Fruit fly (Drosophila melanogaster) whole organism, embryonic: ENCODE measurements around the gene MED28.
A peak's percentile ranks its signal among the peaks of the same experiment; 100 is the strongest.

Experiments used
- Adf1 ChIP-seq: fragments of 200-800 bp; sonication (Bioruptor generic); IDR thresholded peaks from 2 replicates; pipeline ENCODE4 v1.3.6; 2022; ENCODE audit warnings: missing biosample characterization, missing genetic modification characterization
- Aef1 ChIP-seq: fragments of 200-800 bp; sonication (Bioruptor generic); IDR thresholded peaks from 3 replicates; pipeline ENCODE4 v1.3.6; 2022; ENCODE audit warnings: missing biosample characterization, missing genetic modification characterization
- Bdp1 ChIP-seq: fragments of 200-800 bp; sonication (Bioruptor generic); optimal IDR thresholded peaks from 3 replicates; lab custom pipeline; 2016; ENCODE audit warnings: missing biosample characterization, missing genetic modification characterization
- Bgb ChIP-seq: fragments of 200-800 bp; sonication (Bioruptor generic); IDR thresholded peaks from 2 replicates; pipeline ENCODE4 v1.3.6; 2022; ENCODE audit warnings: missing biosample characterization, missing genetic modification characterization; ENCODE audit not compliant: partially characterized antibody
- C15 ChIP-seq: fragments of 200-800 bp; sonication (Bioruptor generic); IDR thresholded peaks from 3 replicates; pipeline ENCODE4 v1.3.6; 2022; ENCODE audit warnings: missing biosample characterization, missing genetic modification characterization
- CG10462 ChIP-seq: fragments of 200-800 bp; sonication (Bioruptor generic); optimal IDR thresholded peaks from 2 replicates; lab custom pipeline; 2016; ENCODE audit warnings: missing biosample characterization, missing genetic modification characterization
- CG10543 ChIP-seq: fragments of 200-800 bp; sonication (Bioruptor generic); optimal IDR thresholded peaks from 3 replicates; lab custom pipeline; 2017; ENCODE audit warnings: missing biosample characterization, mild to moderate bottlenecking, missing genetic modification characterization, moderate library complexity
- CG11398 ChIP-seq: fragments of 200-800 bp; sonication (Bioruptor generic); optimal IDR thresholded peaks from 2 replicates; lab custom pipeline; 2016; ENCODE audit warnings: missing biosample characterization, missing genetic modification characterization
- CG12659 ChIP-seq: fragments of 200-800 bp; sonication (Bioruptor generic); optimal IDR thresholded peaks from 3 replicates; lab custom pipeline; 2017; ENCODE audit warnings: mild to moderate bottlenecking, missing biosample characterization, missing genetic modification reagents, missing genetic modification characterization
- CG12942 ChIP-seq: fragments of 200-800 bp; sonication (Bioruptor generic); optimal IDR thresholded peaks from 3 replicates; lab custom pipeline; 2016; ENCODE audit warnings: missing biosample characterization, missing genetic modification characterization
- CG14014 ChIP-seq: fragments of 200-800 bp; sonication (Bioruptor generic); IDR thresholded peaks from 2 replicates; pipeline ENCODE4 v1.3.6; 2022; ENCODE audit warnings: missing biosample characterization, missing genetic modification characterization
- CG17359 ChIP-seq: fragments of 200-800 bp; sonication (Bioruptor generic); optimal IDR thresholded peaks from 3 replicates; lab custom pipeline; 2018; ENCODE audit warnings: missing biosample characterization, mild to moderate bottlenecking, missing genetic modification characterization, moderate library complexity
- CG18619 ChIP-seq: fragments of 200-800 bp; sonication (Bioruptor generic); optimal IDR thresholded peaks from 3 replicates; lab custom pipeline; 2017; ENCODE audit warnings: missing biosample characterization, mild to moderate bottlenecking, missing genetic modification characterization
- CG30431 ChIP-seq: fragments of 200-800 bp; sonication (Bioruptor generic); optimal IDR thresholded peaks from 2 replicates; lab custom pipeline; 2017; ENCODE audit warnings: missing biosample characterization, missing genetic modification characterization
- CG34376 ChIP-seq: fragments of 200-800 bp; sonication (Bioruptor generic); optimal IDR thresholded peaks from 2 replicates; lab custom pipeline; 2018; ENCODE audit warnings: missing biosample characterization, mild to moderate bottlenecking, missing genetic modification characterization
- CG42726 ChIP-seq: fragments of 200-800 bp; sonication (Bioruptor generic); IDR thresholded peaks from 2 replicates; pipeline ENCODE4 v1.3.6; 2022; ENCODE audit warnings: missing biosample characterization, missing genetic modification characterization; ENCODE audit not compliant: partially characterized antibody
- CG6254 ChIP-seq: fragments of 200-800 bp; sonication (Bioruptor generic); optimal IDR thresholded peaks from 3 replicates; lab custom pipeline; 2017; ENCODE audit warnings: mild to moderate bottlenecking, missing biosample characterization, missing genetic modification reagents, missing genetic modification characterization
- CG7271 ChIP-seq: fragments of 200-800 bp; sonication (Bioruptor generic); optimal IDR thresholded peaks from 2 replicates; lab custom pipeline; 2018; ENCODE audit warnings: missing biosample characterization, mild to moderate bottlenecking, missing genetic modification characterization, moderate library complexity
- CG7928 ChIP-seq: fragments of 200-800 bp; sonication (Bioruptor generic); optimal IDR thresholded peaks from 2 replicates; lab custom pipeline; 2017; ENCODE audit warnings: missing biosample characterization, mild to moderate bottlenecking, missing genetic modification characterization
- D ChIP-seq, 2 experiments: fragments of 200-800 bp in 1 of 2; fragments of >200 bp in 1 of 2; sonication (Bioruptor generic) in 1 of 2; optimal IDR thresholded peaks; 2 replicates in 1 of 2; 3 replicates in 1 of 2; lab custom pipeline; 2017; ENCODE audit warnings: mild to moderate bottlenecking in 1 of 2, missing biosample characterization in 1 of 2, missing genetic modification characterization in 1 of 2, missing genetic modification reagents in 1 of 2
- D19A ChIP-seq: fragments of 200-800 bp; optimal IDR thresholded peaks from 3 replicates; lab custom pipeline; 2019; ENCODE audit warnings: missing biosample characterization, mild to moderate bottlenecking, missing genetic modification characterization, moderate library complexity
- Dbx ChIP-seq: fragments of 200-800 bp; sonication (Bioruptor generic); IDR thresholded peaks from 3 replicates; pipeline ENCODE4 v1.3.6; 2022; ENCODE audit warnings: missing biosample characterization, missing genetic modification characterization
- E2f1 ChIP-seq: fragments of 200-800 bp; sonication (Bioruptor generic); IDR thresholded peaks from 2 replicates; pipeline ENCODE4 v1.3.6; 2022; ENCODE audit warnings: missing biosample characterization, missing genetic modification characterization
- Gug ChIP-seq: fragments of 200-800 bp; sonication (Bioruptor generic); IDR thresholded peaks from 4 replicates; pipeline ENCODE4 v1.3.6; 2022; ENCODE audit warnings: missing biosample characterization, missing genetic modification characterization
- HHEX ChIP-seq: fragments of 200-800 bp; sonication (Bioruptor generic); optimal IDR thresholded peaks from 3 replicates; lab custom pipeline; 2017; ENCODE audit warnings: missing biosample characterization, mild to moderate bottlenecking, missing genetic modification characterization, missing genetic modification reagents
- HLH3B ChIP-seq: fragments of 200-800 bp; sonication (Bioruptor generic); IDR thresholded peaks from 2 replicates; pipeline ENCODE4 v1.3.6; 2022; ENCODE audit warnings: missing biosample characterization, missing genetic modification characterization
- HmgZ ChIP-seq: fragments of 200-800 bp; sonication (Bioruptor generic); optimal IDR thresholded peaks from 2 replicates; lab custom pipeline; 2018; ENCODE audit warnings: missing biosample characterization, mild to moderate bottlenecking, missing genetic modification characterization
- Hr39 ChIP-seq: fragments of >200 bp; optimal IDR thresholded peaks from 2 replicates; lab custom pipeline; 2017
- PHDP ChIP-seq: fragments of 200-800 bp; sonication (Bioruptor generic); optimal IDR thresholded peaks from 3 replicates; lab custom pipeline; 2018; ENCODE audit warnings: missing biosample characterization, mild to moderate bottlenecking, missing genetic modification characterization, moderate library complexity
- Scr ChIP-seq: fragments of 200-800 bp; sonication (Bioruptor generic); IDR thresholded peaks from 2 replicates; pipeline ENCODE4 v1.3.6; 2022; ENCODE audit warnings: missing biosample characterization, missing genetic modification characterization; ENCODE audit not compliant: partially characterized antibody
- Xrp1 ChIP-seq: fragments of 200-800 bp; sonication (Bioruptor generic); IDR thresholded peaks from 2 replicates; pipeline ENCODE4 v1.3.6; 2022; ENCODE audit warnings: missing biosample characterization, missing genetic modification characterization
- dan ChIP-seq: fragments of 200-800 bp; sonication (Bioruptor generic); IDR thresholded peaks from 2 replicates; pipeline ENCODE4 v1.3.6; 2022; ENCODE audit warnings: missing biosample characterization, missing genetic modification characterization
- disco-r ChIP-seq: fragments of 200-800 bp; sonication (Bioruptor generic); optimal IDR thresholded peaks from 2 replicates; lab custom pipeline; 2016; ENCODE audit warnings: missing biosample characterization, missing genetic modification characterization
- eyg ChIP-seq: fragments of 200-800 bp; sonication (Bioruptor generic); optimal IDR thresholded peaks from 3 replicates; lab custom pipeline; 2016; ENCODE audit warnings: missing biosample characterization, missing genetic modification characterization
- hkb ChIP-seq, 2 experiments: fragments of 200-800 bp in 1 of 2; fragments of >200 bp in 1 of 2; sonication (Bioruptor generic) in 1 of 2; IDR thresholded peaks in 1 of 2; optimal IDR thresholded peaks in 1 of 2; 2 replicates each; pipeline versions ENCODE4 v1.3.6 to Lab custom; 2017 to 2022; ENCODE audit warnings: missing biosample characterization in 1 of 2, missing genetic modification characterization in 1 of 2
- hth ChIP-seq: fragments of >200 bp; optimal IDR thresholded peaks from 2 replicates; lab custom pipeline; 2017; ENCODE audit warnings: inconsistent platforms
- mam ChIP-seq: fragments of 200-800 bp; sonication (Bioruptor generic); optimal IDR thresholded peaks from 3 replicates; lab custom pipeline; 2016; ENCODE audit warnings: missing biosample characterization, missing genetic modification characterization
- nerfin-2 ChIP-seq: fragments of 200-800 bp; sonication (Bioruptor generic); IDR thresholded peaks from 2 replicates; pipeline ENCODE4 v1.3.6; 2022; ENCODE audit warnings: missing biosample characterization, missing genetic modification characterization; ENCODE audit not compliant: partially characterized antibody
- pan ChIP-seq, 4 experiments: fragments of >200 bp in 3 of 4; fragments of 200-800 bp in 1 of 4; sonication (Bioruptor generic) in 1 of 4; optimal IDR thresholded peaks in 3 of 4; IDR thresholded peaks in 1 of 4; 2 replicates each; pipeline versions ENCODE4 v1.3.6 to Lab custom; 2017 to 2022; ENCODE audit warnings: missing biosample characterization in 2 of 4, missing genetic modification characterization in 2 of 4, mixed read lengths in 1 of 4
- repo ChIP-seq: fragments of 200-800 bp; sonication (Bioruptor generic); optimal IDR thresholded peaks from 2 replicates; lab custom pipeline; 2016; ENCODE audit warnings: missing biosample characterization, missing genetic modification characterization
- run ChIP-seq: fragments of 200-800 bp; sonication (Bioruptor generic); optimal IDR thresholded peaks from 3 replicates; lab custom pipeline; 2018; ENCODE audit warnings: missing biosample characterization, mild to moderate bottlenecking, missing genetic modification characterization
- sim ChIP-seq: fragments of 200-800 bp; sonication (Bioruptor generic); IDR thresholded peaks from 2 replicates; pipeline ENCODE4 v1.3.6; 2022; ENCODE audit warnings: missing biosample characterization, missing genetic modification characterization
- slp2 ChIP-seq: fragments of 200-800 bp; sonication (Bioruptor generic); optimal IDR thresholded peaks from 2 replicates; lab custom pipeline; 2016; ENCODE audit warnings: missing biosample characterization, missing genetic modification characterization
- stwl ChIP-seq: fragments of 200-800 bp; sonication (Bioruptor generic); optimal IDR thresholded peaks from 3 replicates; lab custom pipeline; 2018; ENCODE audit warnings: missing biosample characterization, mild to moderate bottlenecking, missing genetic modification characterization, moderate library complexity
- twi ChIP-seq: fragments of 200-800 bp; optimal IDR thresholded peaks from 2 replicates; lab custom pipeline; 2019; ENCODE audit warnings: missing biosample characterization, mild to moderate bottlenecking, missing genetic modification characterization, moderate library complexity
- vnd ChIP-seq: fragments of 200-800 bp; sonication (Bioruptor generic); IDR thresholded peaks from 3 replicates; pipeline ENCODE4 v1.3.6; 2022; ENCODE audit warnings: missing biosample characterization, missing genetic modification characterization; ENCODE audit not compliant: partially characterized antibody
- yki ChIP-seq: fragments of >200 bp; optimal IDR thresholded peaks from 3 replicates; lab custom pipeline; 2018

MED28 gene

DNA sequence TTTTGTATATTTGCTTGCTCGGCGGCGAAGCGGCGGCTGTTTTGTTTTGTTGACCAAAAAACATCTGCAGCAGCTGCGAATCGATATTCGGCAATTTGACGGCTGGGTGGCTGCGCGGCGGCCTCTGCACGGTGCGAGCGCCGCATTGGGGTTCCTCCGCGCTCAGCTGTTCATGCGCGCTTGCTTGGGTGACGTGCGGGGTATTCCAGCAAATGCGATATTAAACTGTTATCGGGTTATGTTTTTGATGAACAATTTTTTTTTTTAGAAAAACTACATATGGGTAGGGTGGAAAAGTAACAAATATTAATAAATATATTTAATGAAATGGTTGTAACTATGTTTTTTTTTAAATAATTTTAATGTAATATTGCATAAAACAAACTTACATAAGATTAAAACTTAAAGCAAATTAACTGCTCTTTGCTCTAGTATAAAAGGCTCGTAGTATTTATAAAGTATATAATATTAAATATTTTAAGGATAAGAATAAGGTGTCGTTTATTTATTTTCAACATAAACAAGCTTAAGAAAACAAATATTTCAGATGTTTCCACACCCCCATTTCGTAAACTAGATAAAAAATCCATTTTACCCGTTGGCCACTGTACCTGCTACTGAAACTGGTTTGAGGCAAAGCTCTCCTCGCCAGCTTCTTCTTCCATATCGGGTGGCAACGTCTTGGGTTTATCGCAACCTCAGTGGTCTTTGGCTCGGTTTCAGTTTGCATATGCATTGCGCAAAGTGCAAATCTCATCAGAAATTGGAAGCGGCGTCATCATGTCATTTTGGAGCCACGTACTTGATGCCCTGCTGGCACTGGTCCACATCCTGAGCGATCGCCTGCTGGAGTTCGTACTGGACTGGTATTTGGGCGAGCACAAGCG lies 14.2 kb downstream of the MED28 start, which contains the start of the genes Gnpat and CG5112 (continued):
- TF ChIP-seq CG42726 (GFP tag; lab: Robert Waterston, UW): peak; percentile 55; the same call in 1 of the 2 replicates
- peak; percentile 59 for TF ChIP-seq E2f1 (GFP tag; lab: Robert Waterston, UW)
- no peak for TF ChIP-seq hkb (optimal IDR thresholded peaks at IDR 0.05; lab: Kevin White, UChicago)
- peak; percentile 11; the same call in 1 of the 2 replicates for TF ChIP-seq hkb (GFP tag; IDR thresholded peaks at IDR 0.05; lab: Robert Waterston, UW)
- TF ChIP-seq CG11398 (GFP tag; lab: Kevin White, UChicago): no peak
- no peak for TF ChIP-seq disco-r (GFP tag; lab: Kevin White, UChicago)
- TF ChIP-seq CG7928 (GFP tag; lab: Kevin White, UChicago): no peak
- TF ChIP-seq sim (GFP tag; lab: Robert Waterston, UW): peak; percentile 33; the same call in 1 of the 2 replicates
- peak; percentile 71 for TF ChIP-seq nerfin-2 (GFP tag; lab: Robert Waterston, UW)
- peak; percentile 61; the same call in 1 of the 2 replicates for TF ChIP-seq Xrp1 (GFP tag; lab: Robert Waterston, UW)
- peak; percentile 42 for TF ChIP-seq CG17359
- TF ChIP-seq CG12659: peak; percentile 66
- TF ChIP-seq vnd (GFP tag; lab: Robert Waterston, UW): peak; percentile 46
- peak; percentile 60 for TF ChIP-seq repo (GFP tag; lab: Kevin White, UChicago)
- TF ChIP-seq Scr (GFP tag; lab: Robert Waterston, UW): peak; percentile 63
- no peak for TF ChIP-seq Hr39
- peak; percentile 65 for TF ChIP-seq Aef1 (GFP tag; lab: Robert Waterston, UW)
- peak; percentile 46 for TF ChIP-seq D19A (tag; lab: Kevin White, UChicago)
- peak; percentile 31; the same call in 1 of the 4 replicates for TF ChIP-seq Gug
- peak; percentile 54 for TF ChIP-seq CG10543 (GFP tag; lab: Kevin White, UChicago)
- peak; percentile 80 for TF ChIP-seq stwl (tag; lab: Kevin White, UChicago)
- no peak for TF ChIP-seq hth (lab: Kevin White, UChicago)
- TF ChIP-seq yki (lab: Kevin White, UChicago): no peak
- peak; percentile 36 for TF ChIP-seq HHEX (GFP tag; lab: Kevin White, UChicago)
- peak; percentile 71 for TF ChIP-seq Bgb (GFP tag; lab: Robert Waterston, UW)
- no peak for TF ChIP-seq CG10462 (GFP tag; lab: Kevin White, UChicago)
- peak; percentile 56 for TF ChIP-seq CG12942 (GFP tag; lab: Kevin White, UChicago)
- TF ChIP-seq Adf1 (GFP tag; lab: Robert Waterston, UW): peak; percentile 66
- TF ChIP-seq eyg (GFP tag; lab: Kevin White, UChicago): peak; percentile 42
- TF ChIP-seq PHDP (tag; lab: Kevin White, UChicago): peak; percentile 58
- TF ChIP-seq twi (tag; lab: Kevin White, UChicago): peak; percentile 10
- no peak for TF ChIP-seq D (optimal IDR thresholded peaks at IDR 0.05; lab: Kevin White, UChicago)
- TF ChIP-seq D (GFP tag; optimal IDR thresholded peaks at IDR 0.05; lab: Kevin White, UChicago): peak; percentile 2
- peak; percentile 46 for TF ChIP-seq HmgZ (tag; lab: Kevin White, UChicago)
- peak; percentile 10 for TF ChIP-seq CG34376 (GFP tag; lab: Kevin White, UChicago)
- TF ChIP-seq slp2: peak; percentile 40
- TF ChIP-seq CG6254 (GFP tag; lab: Kevin White, UChicago): peak; percentile 25
- no peak for TF ChIP-seq Bdp1 (GFP tag; lab: Kevin White, UChicago)
- peak; percentile 70 for TF ChIP-seq HLH3B (GFP tag; lab: Robert Waterston, UW)
- peak; percentile 36 for TF ChIP-seq mam (GFP tag; lab: Kevin White, UChicago)
- TF ChIP-seq CG7271 (tag; lab: Kevin White, UChicago): no peak
- no peak for TF ChIP-seq pan (optimal IDR thresholded peaks at IDR 0.05; lab: Kevin White, UChicago)
- peak in 1 of 2 experiments; percentile 80 for TF ChIP-seq pan (GFP tag; optimal IDR thresholded peaks at IDR 0.05 in 1 of 2, IDR thresholded peaks at IDR 0.05 in 1 of 2)
- TF ChIP-seq CG18619 (GFP tag; lab: Kevin White, UChicago): peak; percentile 45
- TF ChIP-seq CG30431 (GFP tag; lab: Kevin White, UChicago): peak; percentile 14
- no peak for TF ChIP-seq dan
- no peak for TF ChIP-seq run (tag; lab: Kevin White, UChicago)
- TF ChIP-seq C15 (GFP tag; lab: Robert Waterston, UW): no peak
- peak; percentile 86 for TF ChIP-seq Dbx (GFP tag; lab: Robert Waterston, UW)
- TF ChIP-seq CG14014 (GFP tag; lab: Robert Waterston, UW): peak; percentile 74
